Worm (Caenorhabditis elegans) whole organism, mixed stage, embryonic: ENCODE measurements around the gene tftc-3.

ENCODE experiments used
- ces-1 ChIP-seq: fragments of 150-350 bp; optimal IDR thresholded peaks from 2 replicates; lab custom pipeline; 2014; ENCODE audit warnings: missing biosample characterization, missing genetic modification reagents, missing genetic modification characterization
- flh-1 ChIP-seq: fragments of 200-800 bp; sonication (Bioruptor generic); optimal IDR thresholded peaks from 2 replicates; lab custom pipeline; 2018; ENCODE audit warnings: mild to moderate bottlenecking, missing genetic modification characterization, moderate library complexity, missing compliant biosample characterization
- lin-13 ChIP-seq: fragments of 150-350 bp; optimal IDR thresholded peaks from 2 replicates; lab custom pipeline; 2014; ENCODE audit warnings: missing biosample characterization, missing genetic modification characterization
- lsy-2 ChIP-seq: fragments of 150-350 bp; optimal IDR thresholded peaks from 2 replicates; lab custom pipeline; 2014; ENCODE audit warnings: missing biosample characterization, missing genetic modification characterization

- TF ChIP-seq lin-13 (tag; lab: Kevin White, UChicago) (no peak), ces-1 (GFP tag; lab: Kevin White, UChicago) (no peak), lsy-2 (tag; lab: Kevin White, UChicago) (no peak), flh-1 (GFP tag; lab: Kevin White, UChicago) (no peak)
Observed at ce11 chrV:10166368-10166767, 43.8 kb downstream of the tftc-3 start, which contains the start of gene C51E3.6.
